Worm (Caenorhabditis elegans) whole organism, L1 larva: ENCODE data around the gene T12G3.11.

Experiments used
- C04F5.9 ChIP-seq: sonication (generic microtip); optimal IDR thresholded peaks from 2 replicates; lab custom pipeline; 2016; ENCODE audit warnings: missing genetic modification characterization, missing compliant biosample characterization
- C16A3.4 ChIP-seq: fragments of 150-350 bp; optimal IDR thresholded peaks from 2 replicates; lab custom pipeline; 2014; ENCODE audit warnings: missing biosample characterization, missing genetic modification characterization
- F16B12.6 ChIP-seq: fragments of 150-350 bp; optimal IDR thresholded peaks from 2 replicates; lab custom pipeline; 2014; ENCODE audit warnings: missing biosample characterization, missing genetic modification characterization
- Y116A8C.19 ChIP-seq: sonication (generic microtip); optimal IDR thresholded peaks from 2 replicates; lab custom pipeline; 2016; ENCODE audit warnings: missing compliant biosample characterization, missing genetic modification characterization, borderline replicate concordance
- aly-2 ChIP-seq: fragments of 150-350 bp; optimal IDR thresholded peaks from 2 replicates; lab custom pipeline; 2014; ENCODE audit warnings: missing biosample characterization, missing genetic modification characterization
- ama-1 ChIP-seq: fragments of 150-350 bp; optimal IDR thresholded peaks from 2 replicates; lab custom pipeline; 2014
- blmp-1 ChIP-seq: fragments of 150-350 bp; optimal IDR thresholded peaks from 2 replicates; lab custom pipeline; 2014; ENCODE audit warnings: missing biosample characterization, missing genetic modification characterization
- ceh-88 ChIP-seq: fragments of 200-800 bp; sonication (Bioruptor generic); IDR thresholded peaks from 2 replicates; pipeline ENCODE4 v1.3.6; 2022; ENCODE audit warnings: missing genetic modification characterization, missing compliant biosample characterization
- ceh-90 ChIP-seq: sonication (generic microtip); optimal IDR thresholded peaks from 2 replicates; lab custom pipeline; 2016; ENCODE audit warnings: missing genetic modification characterization, missing compliant biosample characterization
- efl-1 ChIP-seq, 4 experiments: fragments of 150-350 bp; optimal IDR thresholded peaks in 3 of 4; peaks in 1 of 4; 1 replicate in 1 of 4; 2 replicates in 3 of 4; lab custom pipeline; 2014; ENCODE audit warnings: missing biosample characterization in 2 of 4, missing genetic modification characterization in 2 of 4, missing genetic modification reagents in 2 of 4
- efl-3 ChIP-seq: fragments of 200-800 bp; sonication (Bioruptor generic); optimal IDR thresholded peaks from 2 replicates; lab custom pipeline; 2018; ENCODE audit warnings: mild to moderate bottlenecking, missing genetic modification characterization, missing compliant biosample characterization
- egl-13 ChIP-seq: sonication (generic microtip); optimal IDR thresholded peaks from 2 replicates; lab custom pipeline; 2016; ENCODE audit warnings: missing genotype, missing genetic modification reagents, missing genetic modification characterization, missing compliant biosample characterization
- elt-3 ChIP-seq, 6 experiments: fragments of 150-350 bp in 1 of 6; sonication (generic microtip); optimal IDR thresholded peaks; 2 replicates each; lab custom pipeline; 2017 to 2018; ENCODE audit warnings: missing biosample characterization in 6 of 6, missing genetic modification characterization in 6 of 6, inconsistent platforms in 1 of 6
- fkh-10 ChIP-seq: sonication (generic microtip); optimal IDR thresholded peaks from 2 replicates; lab custom pipeline; 2017; ENCODE audit warnings: missing biosample characterization, missing genetic modification reagents, missing genetic modification characterization
- fkh-4 ChIP-seq: sonication (generic microtip); optimal IDR thresholded peaks from 2 replicates; lab custom pipeline; 2016; ENCODE audit warnings: missing compliant biosample characterization, missing genetic modification characterization, borderline replicate concordance
- fkh-8 ChIP-seq: sonication (generic microtip); optimal IDR thresholded peaks from 2 replicates; lab custom pipeline; 2016; ENCODE audit warnings: mild to moderate bottlenecking, missing genetic modification characterization, missing compliant biosample characterization
- fos-1 ChIP-seq: fragments of 150-350 bp; optimal IDR thresholded peaks from 2 replicates; lab custom pipeline; 2014; ENCODE audit warnings: missing biosample characterization, missing genetic modification characterization
- lin-35 ChIP-seq, 2 experiments: fragments of 150-350 bp; optimal IDR thresholded peaks; 2 replicates each; lab custom pipeline; 2014; ENCODE audit warnings: missing biosample characterization in 2 of 2, missing genetic modification characterization in 2 of 2, missing genetic modification reagents in 2 of 2
- lsy-2 ChIP-seq, 2 experiments: fragments of 150-350 bp; optimal IDR thresholded peaks; 2 replicates each; lab custom pipeline; 2014; ENCODE audit warnings: missing biosample characterization in 2 of 2, missing genetic modification characterization in 2 of 2
- mdl-1 ChIP-seq, 2 experiments: fragments of 150-350 bp; optimal IDR thresholded peaks; 2 replicates each; lab custom pipeline; 2014 to 2017; ENCODE audit warnings: missing biosample characterization in 2 of 2, missing genetic modification characterization in 2 of 2, inconsistent platforms in 1 of 2
- mep-1 ChIP-seq: fragments of 150-350 bp; optimal IDR thresholded peaks from 2 replicates; lab custom pipeline; 2014; ENCODE audit warnings: missing biosample characterization, missing genetic modification characterization
- nhr-20 ChIP-seq: sonication (generic microtip); optimal IDR thresholded peaks from 2 replicates; lab custom pipeline; 2016; ENCODE audit warnings: mild to moderate bottlenecking, missing genetic modification characterization, missing compliant biosample characterization
- nhr-47 ChIP-seq: sonication (generic microtip); optimal IDR thresholded peaks from 2 replicates; lab custom pipeline; 2016; ENCODE audit warnings: mild to moderate bottlenecking, missing genetic modification characterization, moderate library complexity, missing compliant biosample characterization
- nhr-71 ChIP-seq: sonication (generic microtip); optimal IDR thresholded peaks from 2 replicates; lab custom pipeline; 2016; ENCODE audit warnings: mild to moderate bottlenecking, missing genetic modification characterization, moderate library complexity, missing compliant biosample characterization
- nhr-84 ChIP-seq: sonication (generic microtip); optimal IDR thresholded peaks from 2 replicates; lab custom pipeline; 2017; ENCODE audit warnings: missing biosample characterization, missing genetic modification characterization
- nhr-85 ChIP-seq: sonication (generic microtip); peaks from one replicate; lab custom pipeline; 2016; ENCODE audit warnings: missing genetic modification characterization, inconsistent platforms, missing compliant biosample characterization
- nhr-90 ChIP-seq: sonication (generic microtip); optimal IDR thresholded peaks from 2 replicates; lab custom pipeline; 2016; ENCODE audit warnings: mild to moderate bottlenecking, missing genetic modification characterization, missing compliant biosample characterization; ENCODE audit not compliant: poor library complexity
- pag-3 ChIP-seq: sonication (generic microtip); optimal IDR thresholded peaks from 2 replicates; lab custom pipeline; 2017; ENCODE audit warnings: missing genetic modification characterization, mild to moderate bottlenecking, missing compliant biosample characterization, antibody characterized with exemption, borderline replicate concordance; ENCODE audit not compliant: insufficient read depth
- skn-1 ChIP-seq: fragments of 150-350 bp; optimal IDR thresholded peaks from 2 replicates; lab custom pipeline; 2014; ENCODE audit warnings: missing biosample characterization, missing genetic modification characterization
- snu-23 ChIP-seq: sonication (generic microtip); optimal IDR thresholded peaks from 2 replicates; lab custom pipeline; 2016; ENCODE audit warnings: missing genetic modification characterization, missing compliant biosample characterization
- sptf-1 ChIP-seq: fragments of 150-350 bp; optimal IDR thresholded peaks from 2 replicates; lab custom pipeline; 2014; ENCODE audit warnings: missing biosample characterization, missing genetic modification characterization
- swsn-7 ChIP-seq: sonication (generic microtip); optimal IDR thresholded peaks from 2 replicates; lab custom pipeline; 2016; ENCODE audit warnings: missing genetic modification characterization, missing compliant biosample characterization
- tlp-1 ChIP-seq: fragments of 150-350 bp; optimal IDR thresholded peaks from 2 replicates; lab custom pipeline; 2014; ENCODE audit warnings: missing biosample characterization, missing genetic modification characterization
- unc-62 ChIP-seq: fragments of 150-350 bp; optimal IDR thresholded peaks from 2 replicates; lab custom pipeline; 2014; ENCODE audit warnings: missing biosample characterization, missing genetic modification reagents, missing genetic modification characterization
- xbp-1 ChIP-seq: sonication (generic microtip); optimal IDR thresholded peaks from 2 replicates; lab custom pipeline; 2016; ENCODE audit warnings: missing genetic modification characterization, missing compliant biosample characterization
- ztf-11 ChIP-seq, 2 experiments: sonication (generic microtip); optimal IDR thresholded peaks; 2 replicates each; lab custom pipeline; 2016 to 2017; ENCODE audit warnings: missing genetic modification characterization in 2 of 2, missing biosample characterization in 1 of 2, missing compliant biosample characterization in 1 of 2
- ztf-4 ChIP-seq: fragments of 150-350 bp; optimal IDR thresholded peaks from 2 replicates; lab custom pipeline; 2014; ENCODE audit warnings: missing biosample characterization, missing genetic modification characterization

Gene T12G3.11

DNA sequence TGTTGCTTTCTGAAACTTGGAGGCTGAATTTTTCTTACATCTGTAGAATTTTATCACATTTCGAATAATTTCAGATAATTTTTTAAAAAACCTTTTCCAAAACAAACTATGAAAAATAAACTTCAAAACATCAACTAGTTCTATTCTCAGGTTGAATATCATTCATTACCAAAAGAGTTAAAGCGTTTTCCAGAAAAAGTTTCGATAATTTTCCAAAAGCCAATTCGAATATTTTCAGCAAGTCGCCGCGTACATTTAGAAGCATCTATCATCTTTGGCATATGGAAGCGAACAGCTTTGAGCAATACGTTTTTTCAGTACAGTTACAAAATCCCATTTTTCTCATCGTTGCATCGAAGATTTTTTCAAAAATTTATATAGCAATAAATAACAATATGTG, 7.4 kb upstream of the T12G3.11 start:
- no peak for TF ChIP-seq F16B12.6 (tag; lab: Kevin White, UChicago)
- peak; percentile 57 for TF ChIP-seq ztf-4 (tag; lab: Kevin White, UChicago)
- peak in 1 of 2 experiments; percentile 9 for TF ChIP-seq lin-35 (GFP tag; optimal IDR thresholded peaks at IDR 0.05; lab: Kevin White, UChicago)
- TF ChIP-seq mep-1 (tag; lab: Kevin White, UChicago): peak; percentile 17
- TF ChIP-seq nhr-90: peak; percentile 62
- peak in 1 of 2 experiments; percentile 14 for TF ChIP-seq efl-1 (optimal IDR thresholded peaks at IDR 0.05; lab: Kevin White, UChicago)
- peak in 1 of 2 experiments; percentile 33 for TF ChIP-seq efl-1 (GFP tag; optimal IDR thresholded peaks at IDR 0.05 in 1 of 2; lab: Kevin White, UChicago)
- no peak for TF ChIP-seq egl-13 (tag; lab: Kevin White, UChicago)
- TF ChIP-seq nhr-71 (tag; lab: Kevin White, UChicago): peak; percentile 46
- no peak for TF ChIP-seq efl-3 (GFP tag; lab: Kevin White, UChicago)
- peak; percentile 6 to 10 for TF ChIP-seq lsy-2 (tag; optimal IDR thresholded peaks at IDR 0.05; lab: Kevin White, UChicago)
- peak; percentile 91 for TF ChIP-seq aly-2
- no peak for TF ChIP-seq nhr-20
- TF ChIP-seq fkh-4 (tag; lab: Kevin White, UChicago): no peak
- TF ChIP-seq nhr-84 (tag; lab: Kevin White, UChicago): no peak
- TF ChIP-seq ama-1 (lab: Kevin White, UChicago): peak; percentile 81
- TF ChIP-seq nhr-47 (tag; lab: Kevin White, UChicago): peak; percentile 42
- peak in 1 of 2 experiments; percentile 16 for TF ChIP-seq ztf-11 (tag; optimal IDR thresholded peaks at IDR 0.05; lab: Kevin White, UChicago)

DNA sequence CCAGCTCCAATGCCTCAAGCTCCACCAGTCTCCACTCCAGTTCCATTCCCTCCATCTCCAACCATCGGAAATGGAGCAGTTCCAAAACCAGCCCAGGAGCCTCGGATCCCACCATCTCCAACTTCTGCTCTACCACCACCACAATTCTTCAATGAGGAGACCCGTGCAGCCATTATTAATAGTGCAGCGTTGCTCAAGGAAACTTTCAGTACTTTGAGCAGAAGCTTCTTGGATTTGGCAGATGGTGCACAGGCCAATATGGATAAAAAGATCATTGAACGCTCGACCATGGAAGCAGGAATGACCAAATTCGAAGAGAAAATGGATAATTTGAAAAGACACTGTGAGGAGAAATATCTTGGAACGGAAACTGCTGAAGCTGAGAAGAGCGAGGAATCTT, 5.8 kb upstream of the T12G3.11 start:
- TF ChIP-seq fkh-8 (no peak), fkh-10 (GFP tag; lab: Kevin White, UChicago) (no peak), tlp-1 (tag; lab: Kevin White, UChicago) (no peak), unc-62 (GFP tag; lab: Kevin White, UChicago) (no peak), nhr-20 (no peak), egl-13 (tag; lab: Kevin White, UChicago) (no peak), elt-3 (tag; optimal IDR thresholded peaks at IDR 0.05; lab: Kevin White, UChicago) (no peak), nhr-84 (tag; lab: Kevin White, UChicago) (no peak), nhr-85 (tag; lab: Kevin White, UChicago) (peak; percentile 4), mdl-1 (tag; optimal IDR thresholded peaks at IDR 0.05; lab: Kevin White, UChicago) (no peak), sptf-1 (tag; lab: Kevin White, UChicago) (no peak), ama-1 (lab: Kevin White, UChicago) (peak; percentile 22)

DNA sequence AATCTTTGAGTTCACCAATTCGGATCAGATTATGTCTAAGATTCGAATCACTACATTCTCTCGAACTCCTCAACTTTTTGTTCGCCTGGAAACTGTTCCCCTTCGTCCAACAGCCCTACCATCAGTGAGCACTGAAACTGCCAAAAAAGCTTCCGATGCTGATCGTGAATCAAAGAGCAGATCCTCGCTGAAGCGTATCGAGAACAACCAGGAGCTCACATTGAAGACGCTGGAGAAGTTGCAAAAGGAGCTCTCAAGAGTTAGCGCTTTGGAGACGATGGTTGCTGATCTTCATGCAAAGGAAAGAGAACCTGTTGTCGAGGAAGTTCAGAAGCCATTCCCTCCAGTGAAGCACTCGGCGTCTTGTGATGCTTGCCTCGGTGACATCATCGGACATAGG, 5.2 kb upstream of the T12G3.11 start:
- peak; percentile 7 for TF ChIP-seq skn-1 (tag; lab: Kevin White, UChicago)
- TF ChIP-seq ceh-90: no peak
- TF ChIP-seq ztf-4 (tag; lab: Kevin White, UChicago): peak; percentile 4
- no peak for TF ChIP-seq nhr-71 (tag; lab: Kevin White, UChicago)

DNA sequence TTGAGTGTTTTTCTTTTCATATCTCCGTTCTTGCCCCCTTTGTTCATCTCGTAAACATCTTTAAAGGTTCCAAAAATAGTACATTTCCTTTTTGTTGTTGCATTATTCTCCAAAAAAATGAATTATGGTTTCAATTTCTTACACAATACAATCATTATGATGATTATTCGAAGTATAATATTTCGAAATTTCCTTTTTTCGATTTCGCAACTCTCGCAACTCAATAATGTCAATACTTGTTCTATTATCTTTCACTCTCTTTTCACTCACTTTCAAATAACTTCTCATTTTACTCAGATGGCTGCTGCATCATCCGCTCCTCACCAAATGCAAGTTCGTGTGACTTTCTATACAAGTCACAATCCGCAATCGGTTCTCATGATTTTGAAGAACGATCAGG, 4.4 kb upstream of the T12G3.11 start, which contains the start of gene sqst-1:
Gene sqst-1, plus strand, starts transcription at position 298 of the 400 bp plus-strand sequence.
- TF ChIP-seq C16A3.4 (no peak), Y116A8C.19 (tag; lab: Kevin White, UChicago) (no peak), ztf-11 (tag; optimal IDR thresholded peaks at IDR 0.05; lab: Kevin White, UChicago) (no peak), nhr-71 (tag; lab: Kevin White, UChicago) (no peak), fos-1 (no peak), lin-35 (GFP tag; optimal IDR thresholded peaks at IDR 0.05; lab: Kevin White, UChicago) (no peak), C04F5.9 (no peak), mep-1 (tag; lab: Kevin White, UChicago) (peak; percentile 11), pag-3 (tag; lab: Kevin White, UChicago) (no peak), snu-23 (GFP tag; lab: Kevin White, UChicago) (no peak), blmp-1 (tag; lab: Kevin White, UChicago) (peak; percentile 26), ceh-88 (GFP tag; lab: Robert Waterston, UW) (no peak), swsn-7 (tag; lab: Kevin White, UChicago) (no peak), ama-1 (lab: Kevin White, UChicago) (no peak), xbp-1 (tag; lab: Kevin White, UChicago) (no peak), skn-1 (tag; lab: Kevin White, UChicago) (peak; percentile 99)
